Worm (Caenorhabditis elegans) whole organism, L2 larva: Measurements from ENCODE around the gene lurp-4.

Experiments
- C34F6.9 ChIP-seq: fragments of 150-350 bp; optimal IDR thresholded peaks from 2 replicates; lab custom pipeline; 2014; ENCODE audit warnings: missing biosample characterization, missing genetic modification characterization
- F13H6.1 ChIP-seq: sonication (generic microtip); optimal IDR thresholded peaks from 2 replicates; lab custom pipeline; 2016; ENCODE audit warnings: missing genetic modification characterization, missing compliant biosample characterization
- R02D3.7 ChIP-seq: fragments of 150-350 bp; optimal IDR thresholded peaks from 2 replicates; lab custom pipeline; 2014; ENCODE audit warnings: missing biosample characterization, missing genetic modification characterization
- Y55F3AM.14 ChIP-seq: fragments of 200-800 bp; sonication (Bioruptor generic); optimal IDR thresholded peaks from 2 replicates; lab custom pipeline; 2018; ENCODE audit warnings: mild to moderate bottlenecking, missing genetic modification characterization, missing compliant biosample characterization
- ZK546.5 ChIP-seq: sonication (generic microtip); optimal IDR thresholded peaks from 2 replicates; lab custom pipeline; 2017; ENCODE audit warnings: missing biosample characterization, missing genetic modification characterization
- alr-1 ChIP-seq: fragments of 150-350 bp; optimal IDR thresholded peaks from 2 replicates; lab custom pipeline; 2014; ENCODE audit warnings: missing biosample characterization, missing genetic modification characterization
- ama-1 ChIP-seq: fragments of 150-350 bp; optimal IDR thresholded peaks from 2 replicates; lab custom pipeline; 2018; ENCODE audit warnings: inconsistent platforms
- blmp-1 ChIP-seq: sonication (generic microtip); optimal IDR thresholded peaks from 2 replicates; lab custom pipeline; 2017; ENCODE audit warnings: missing genetic modification characterization, mild to moderate bottlenecking, missing compliant biosample characterization, antibody characterized with exemption, moderate library complexity; ENCODE audit not compliant: insufficient read depth
- ceh-16 ChIP-seq: fragments of 150-350 bp; optimal IDR thresholded peaks from 2 replicates; lab custom pipeline; 2014; ENCODE audit warnings: missing biosample characterization, missing genetic modification characterization
- crh-2 ChIP-seq: sonication (generic microtip); optimal IDR thresholded peaks from 2 replicates; lab custom pipeline; 2017; ENCODE audit warnings: missing biosample characterization, missing genetic modification characterization
- dmd-4 ChIP-seq: sonication (generic microtip); optimal IDR thresholded peaks from 2 replicates; lab custom pipeline; 2017; ENCODE audit warnings: missing biosample characterization, missing genetic modification characterization
- egl-27 ChIP-seq: sonication (generic microtip); optimal IDR thresholded peaks from 3 replicates; lab custom pipeline; 2017; ENCODE audit warnings: missing biosample characterization, missing genetic modification reagents, missing genetic modification characterization
- elt-1 ChIP-seq: fragments of 150-350 bp; optimal IDR thresholded peaks from 2 replicates; lab custom pipeline; 2014; ENCODE audit warnings: missing biosample characterization, missing genetic modification characterization
- elt-3 ChIP-seq: sonication (generic microtip); optimal IDR thresholded peaks from 2 replicates; lab custom pipeline; 2017; ENCODE audit warnings: missing biosample characterization, missing genetic modification characterization
- fos-1 ChIP-seq: fragments of 150-350 bp; optimal IDR thresholded peaks from 2 replicates; lab custom pipeline; 2014; ENCODE audit warnings: missing biosample characterization, missing genetic modification characterization
- gmeb-1 ChIP-seq: fragments of 150-350 bp; optimal IDR thresholded peaks from 2 replicates; lab custom pipeline; 2014; ENCODE audit warnings: missing biosample characterization, missing genetic modification characterization
- lin-11 ChIP-seq: fragments of 150-350 bp; sonication (generic microtip); optimal IDR thresholded peaks from 2 replicates; lab custom pipeline; 2014; ENCODE audit warnings: missing biosample characterization, missing genetic modification characterization, inconsistent platforms, mixed read lengths
- lin-13 ChIP-seq: fragments of 150-350 bp; optimal IDR thresholded peaks from 2 replicates; lab custom pipeline; 2014; ENCODE audit warnings: missing biosample characterization, missing genetic modification reagents, missing genetic modification characterization
- lin-39 ChIP-seq: fragments of 150-350 bp; optimal IDR thresholded peaks from 2 replicates; lab custom pipeline; 2014; ENCODE audit warnings: missing biosample characterization, missing genetic modification reagents, missing genetic modification characterization
- lsy-2 ChIP-seq, 2 experiments: fragments of 150-350 bp in 1 of 2; sonication (generic microtip) in 1 of 2; optimal IDR thresholded peaks; 2 replicates each; lab custom pipeline; 2014 to 2017; ENCODE audit warnings: missing biosample characterization in 2 of 2, missing genetic modification characterization in 2 of 2
- mab-5 ChIP-seq: fragments of 150-350 bp; optimal IDR thresholded peaks from 2 replicates; lab custom pipeline; 2014; ENCODE audit warnings: missing biosample characterization, missing genetic modification characterization
- mbf-1 ChIP-seq: sonication (generic microtip); optimal IDR thresholded peaks from 2 replicates; lab custom pipeline; 2017; ENCODE audit warnings: missing biosample characterization, missing genetic modification characterization
- nhr-10 ChIP-seq: sonication (generic microtip); optimal IDR thresholded peaks from 2 replicates; lab custom pipeline; 2017; ENCODE audit warnings: missing biosample characterization, missing genetic modification characterization
- nhr-129 ChIP-seq: fragments of 150-350 bp; optimal IDR thresholded peaks from 2 replicates; lab custom pipeline; 2014; ENCODE audit warnings: missing biosample characterization, missing genetic modification characterization
- nhr-21 ChIP-seq: fragments of 150-350 bp; optimal IDR thresholded peaks from 2 replicates; lab custom pipeline; 2014; ENCODE audit warnings: missing biosample characterization, missing genetic modification characterization
- nhr-23 ChIP-seq: fragments of 150-350 bp; optimal IDR thresholded peaks from 2 replicates; lab custom pipeline; 2014; ENCODE audit warnings: missing biosample characterization, missing genetic modification reagents, missing genetic modification characterization
- nhr-25 ChIP-seq: fragments of 150-350 bp; sonication (generic microtip); optimal IDR thresholded peaks from 3 replicates; lab custom pipeline; 2014; ENCODE audit warnings: missing biosample characterization, missing genetic modification characterization
- nhr-6 ChIP-seq: fragments of 150-350 bp; optimal IDR thresholded peaks from 2 replicates; lab custom pipeline; 2014; ENCODE audit warnings: missing biosample characterization, missing genetic modification characterization
- nhr-77 ChIP-seq: fragments of 150-350 bp; optimal IDR thresholded peaks from 2 replicates; lab custom pipeline; 2014; ENCODE audit warnings: missing biosample characterization, missing genetic modification characterization
- peb-1 ChIP-seq: fragments of 150-350 bp; optimal IDR thresholded peaks from 2 replicates; lab custom pipeline; 2014; ENCODE audit warnings: missing biosample characterization, missing genetic modification characterization
- sem-4 ChIP-seq: fragments of 150-350 bp; optimal IDR thresholded peaks from 2 replicates; lab custom pipeline; 2014; ENCODE audit warnings: missing biosample characterization, missing genetic modification reagents, missing genetic modification characterization
- skn-1 ChIP-seq: sonication (generic microtip); optimal IDR thresholded peaks from 2 replicates; lab custom pipeline; 2017; ENCODE audit warnings: missing biosample characterization, missing genetic modification characterization
- sma-3 ChIP-seq: sonication (generic microtip); optimal IDR thresholded peaks from 2 replicates; lab custom pipeline; 2016; ENCODE audit warnings: missing genetic modification reagents, missing genetic modification characterization, missing compliant biosample characterization
- sma-9 ChIP-seq, 2 experiments: fragments of 150-350 bp in 1 of 2; sonication (generic microtip) in 1 of 2; optimal IDR thresholded peaks; 2 replicates each; lab custom pipeline; 2014 to 2016; ENCODE audit warnings: missing genetic modification characterization in 2 of 2, mild to moderate bottlenecking in 1 of 2, missing biosample characterization in 1 of 2, missing compliant biosample characterization in 1 of 2, missing genetic modification reagents in 1 of 2, moderate library complexity in 1 of 2
- snpc-4 ChIP-seq: fragments of 150-350 bp; optimal IDR thresholded peaks from 2 replicates; lab custom pipeline; 2014; ENCODE audit warnings: missing biosample characterization, missing genetic modification characterization
- unc-39 ChIP-seq: fragments of 150-350 bp; optimal IDR thresholded peaks from 2 replicates; lab custom pipeline; 2014; ENCODE audit warnings: missing biosample characterization, missing genetic modification characterization
- unc-55 ChIP-seq: fragments of 150-350 bp; sonication (generic microtip); optimal IDR thresholded peaks from 3 replicates; lab custom pipeline; 2014; ENCODE audit warnings: missing biosample characterization, missing genetic modification reagents, missing genetic modification characterization
- unc-62 ChIP-seq: fragments of 150-350 bp; optimal IDR thresholded peaks from 2 replicates; lab custom pipeline; 2014; ENCODE audit warnings: missing biosample characterization, missing genetic modification reagents, missing genetic modification characterization
- zag-1 ChIP-seq: fragments of 150-350 bp; optimal IDR thresholded peaks from 2 replicates; lab custom pipeline; 2014; ENCODE audit warnings: missing biosample characterization, missing genetic modification characterization
- ztf-11 ChIP-seq: sonication (generic microtip); optimal IDR thresholded peaks from 2 replicates; lab custom pipeline; 2017; ENCODE audit warnings: missing biosample characterization, missing genetic modification characterization
- ztf-4 ChIP-seq: fragments of 150-350 bp; optimal IDR thresholded peaks from 2 replicates; lab custom pipeline; 2014; ENCODE audit warnings: missing biosample characterization, missing genetic modification characterization

The lurp-4 gene

ce11 chrV:13121266-13121665 lies 28.8 kb downstream of the lurp-4 start:
- TF ChIP-seq mab-5 (tag; lab: Kevin White, UChicago) (no peak), gmeb-1 (no peak), alr-1 (tag; lab: Kevin White, UChicago) (no peak), blmp-1 (tag; lab: Kevin White, UChicago) (no peak), nhr-23 (tag; lab: Kevin White, UChicago) (no peak), ztf-11 (tag; lab: Kevin White, UChicago) (no peak), dmd-4 (tag; lab: Kevin White, UChicago) (no peak), nhr-25 (tag; lab: Kevin White, UChicago) (no peak), elt-3 (tag; lab: Kevin White, UChicago) (no peak), ZK546.5 (no peak), C34F6.9 (tag; lab: Kevin White, UChicago) (no peak), sma-3 (GFP tag; lab: Kevin White, UChicago) (no peak), skn-1 (no peak), fos-1 (tag; lab: Kevin White, UChicago) (no peak), lsy-2 (tag; optimal IDR thresholded peaks at IDR 0.05; lab: Kevin White, UChicago) (no peak), ceh-16 (tag; lab: Kevin White, UChicago) (no peak), unc-39 (tag; lab: Kevin White, UChicago) (no peak), sma-9 (GFP tag; optimal IDR thresholded peaks at IDR 0.05; lab: Kevin White, UChicago) (no peak), sma-9 (tag; optimal IDR thresholded peaks at IDR 0.05; lab: Kevin White, UChicago) (no peak), nhr-10 (tag; lab: Kevin White, UChicago) (no peak)

ce11 chrV:13129895-13130294 lies 37.4 kb downstream of the lurp-4 start, which contains the start of gene eat-6:
TSS of gene eat-6 (minus strand) at chrV:13129995.
- TF ChIP-seq mbf-1 (no peak), nhr-6 (tag; lab: Kevin White, UChicago) (no peak), elt-1 (tag; lab: Kevin White, UChicago) (no peak), ceh-16 (tag; lab: Kevin White, UChicago) (no peak), unc-62 (GFP tag; lab: Kevin White, UChicago) (no peak), nhr-77 (tag; lab: Kevin White, UChicago) (no peak), lin-39 (no peak), ZK546.5 (no peak), ama-1 (no peak), skn-1 (no peak), nhr-21 (no peak), R02D3.7 (no peak), unc-39 (tag; lab: Kevin White, UChicago) (no peak), mab-5 (tag; lab: Kevin White, UChicago) (no peak), Y55F3AM.14 (GFP tag; lab: Kevin White, UChicago) (no peak), gmeb-1 (no peak), lsy-2 (tag; optimal IDR thresholded peaks at IDR 0.05; lab: Kevin White, UChicago) (no peak), C34F6.9 (tag; lab: Kevin White, UChicago) (no peak)

ce11 chrV:13130439-13130840 lies 38.0 kb downstream of the lurp-4 start:
- peak; percentile 64 for TF ChIP-seq fos-1 (tag; lab: Kevin White, UChicago)
- no peak for TF ChIP-seq egl-27 (tag; lab: Kevin White, UChicago)
- no peak for TF ChIP-seq peb-1
- peak; percentile 44 for TF ChIP-seq sem-4 (tag; lab: Kevin White, UChicago)
- peak; percentile 81 for TF ChIP-seq zag-1 (tag; lab: Kevin White, UChicago)
- peak; percentile 16 for TF ChIP-seq nhr-21
- no peak for TF ChIP-seq ztf-11 (tag; lab: Kevin White, UChicago)
- TF ChIP-seq snpc-4 (tag; lab: Kevin White, UChicago), result no peak
- peak; percentile 57 for TF ChIP-seq sma-9 (GFP tag; optimal IDR thresholded peaks at IDR 0.05; lab: Kevin White, UChicago)
- no peak for TF ChIP-seq sma-9 (tag; optimal IDR thresholded peaks at IDR 0.05; lab: Kevin White, UChicago)
- peak in 1 of 2 experiments; percentile 44 for TF ChIP-seq lsy-2 (tag; optimal IDR thresholded peaks at IDR 0.05; lab: Kevin White, UChicago)
- no peak for TF ChIP-seq blmp-1 (tag; lab: Kevin White, UChicago)
- TF ChIP-seq nhr-25 (tag; lab: Kevin White, UChicago), result no peak
- TF ChIP-seq F13H6.1 (tag; lab: Kevin White, UChicago), result peak; percentile 79
- TF ChIP-seq R02D3.7, result no peak
- peak; percentile 17 for TF ChIP-seq mab-5 (tag; lab: Kevin White, UChicago)
- TF ChIP-seq ztf-4 (tag; lab: Kevin White, UChicago), result no peak
- TF ChIP-seq elt-1 (tag; lab: Kevin White, UChicago), result no peak
- TF ChIP-seq nhr-129, result peak; percentile 88
- TF ChIP-seq elt-3 (tag; lab: Kevin White, UChicago), result no peak
- peak; percentile 74 for TF ChIP-seq C34F6.9 (tag; lab: Kevin White, UChicago)
- peak; percentile 73 for TF ChIP-seq lin-11 (tag; lab: Kevin White, UChicago)
- no peak for TF ChIP-seq nhr-10 (tag; lab: Kevin White, UChicago)
- peak; percentile 37 for TF ChIP-seq unc-39 (tag; lab: Kevin White, UChicago)
- TF ChIP-seq unc-55 (GFP tag; lab: Kevin White, UChicago), result peak; percentile 78
- TF ChIP-seq sma-3 (GFP tag; lab: Kevin White, UChicago), result no peak
- TF ChIP-seq crh-2 (tag; lab: Kevin White, UChicago), result peak; percentile 74
- no peak for TF ChIP-seq unc-62 (GFP tag; lab: Kevin White, UChicago)
- TF ChIP-seq lin-13 (GFP tag; lab: Kevin White, UChicago), result peak; percentile 12
- TF ChIP-seq Y55F3AM.14 (GFP tag; lab: Kevin White, UChicago), result no peak
